Fruit fly (Drosophila melanogaster) whole organism, embryonic: Measurements from ENCODE around the gene Kdm2.

Experiments
- Bteb2 ChIP-seq: fragments of 200-800 bp; sonication (Bioruptor generic); optimal IDR thresholded peaks from 2 replicates; lab custom pipeline; 2016; ENCODE audit warnings: missing biosample characterization, missing genetic modification characterization
- CG10147 ChIP-seq: fragments of 200-800 bp; sonication (Bioruptor generic); optimal IDR thresholded peaks from 2 replicates; lab custom pipeline; 2019; ENCODE audit warnings: missing biosample characterization, mild to moderate bottlenecking, missing genetic modification characterization, moderate library complexity
- CG10654 ChIP-seq: fragments of 200-800 bp; sonication (Bioruptor generic); optimal IDR thresholded peaks from 2 replicates; lab custom pipeline; 2016; ENCODE audit warnings: missing biosample characterization, missing genetic modification characterization
- CG11247 ChIP-seq: fragments of 200-800 bp; sonication (Bioruptor generic); IDR thresholded peaks from 2 replicates; pipeline ENCODE4 v1.3.6; 2022; ENCODE audit warnings: missing biosample characterization, missing genetic modification characterization
- CG11504 ChIP-seq: fragments of 200-800 bp; sonication (Bioruptor generic); optimal IDR thresholded peaks from 3 replicates; lab custom pipeline; 2019; ENCODE audit warnings: missing biosample characterization, mild to moderate bottlenecking, missing genetic modification characterization, moderate library complexity
- CG13775 ChIP-seq: fragments of 200-800 bp; sonication (Bioruptor generic); optimal IDR thresholded peaks from 3 replicates; lab custom pipeline; 2017; ENCODE audit warnings: missing biosample characterization, mild to moderate bottlenecking, missing genetic modification characterization
- CG14441 ChIP-seq: fragments of 200-800 bp; sonication (Bioruptor generic); IDR thresholded peaks from 2 replicates; pipeline ENCODE4 v1.3.6; 2022; ENCODE audit warnings: missing biosample characterization, missing genetic modification characterization
- CG1529 ChIP-seq: fragments of 200-800 bp; sonication (Bioruptor generic); optimal IDR thresholded peaks from 3 replicates; lab custom pipeline; 2018; ENCODE audit warnings: missing biosample characterization, missing genetic modification characterization
- CG1603 ChIP-seq: fragments of 200-800 bp; sonication (Bioruptor generic); optimal IDR thresholded peaks from 2 replicates; lab custom pipeline; 2019; ENCODE audit warnings: missing biosample characterization, mild to moderate bottlenecking, missing genetic modification characterization, moderate library complexity
- CG2199 ChIP-seq: fragments of 200-800 bp; sonication (Bioruptor generic); IDR thresholded peaks from 3 replicates; pipeline ENCODE4 v1.3.6; 2022; ENCODE audit warnings: missing biosample characterization, missing genetic modification characterization
- CG3726 ChIP-seq: fragments of 200-800 bp; sonication (Bioruptor generic); IDR thresholded peaks from 3 replicates; pipeline ENCODE4, ENCODE4 v1.3.6; 2022; ENCODE audit warnings: missing biosample characterization, missing genetic modification characterization
- CG6689 ChIP-seq: fragments of 200-800 bp; sonication (Bioruptor generic); IDR thresholded peaks from 2 replicates; pipeline ENCODE4 v1.3.6; 2022; ENCODE audit warnings: missing biosample characterization, missing genetic modification characterization
- CG6791 ChIP-seq: fragments of 200-800 bp; sonication (Bioruptor generic); IDR thresholded peaks from 3 replicates; pipeline ENCODE4 v1.3.6; 2022; ENCODE audit warnings: missing biosample characterization, missing genetic modification characterization; ENCODE audit not compliant: partially characterized antibody
- CG7372 ChIP-seq: fragments of 200-800 bp; sonication (Bioruptor generic); IDR thresholded peaks from 2 replicates; pipeline ENCODE4 v1.3.6; 2022; ENCODE audit warnings: missing biosample characterization, missing genetic modification characterization
- CG7745 ChIP-seq: fragments of 200-800 bp; sonication (Bioruptor generic); optimal IDR thresholded peaks from 2 replicates; lab custom pipeline; 2018; ENCODE audit warnings: missing biosample characterization, mild to moderate bottlenecking, missing genetic modification characterization, moderate library complexity
- CG9609 ChIP-seq: fragments of 200-800 bp; sonication (Bioruptor generic); optimal IDR thresholded peaks from 3 replicates; lab custom pipeline; 2016; ENCODE audit warnings: missing biosample characterization, missing genetic modification characterization
- CHES-1-like ChIP-seq: fragments of 200-800 bp; sonication (Bioruptor generic); optimal IDR thresholded peaks from 2 replicates; lab custom pipeline; 2016; ENCODE audit warnings: missing biosample characterization, missing genetic modification characterization
- CTCF ChIP-seq: fragments of 200-800 bp; sonication (Bioruptor generic); optimal IDR thresholded peaks from 2 replicates; lab custom pipeline; 2017; ENCODE audit warnings: missing biosample characterization, mild to moderate bottlenecking, missing genetic modification characterization, moderate library complexity
- CkIIα-i1 ChIP-seq: fragments of 200-800 bp; sonication (Bioruptor generic); IDR thresholded peaks from 2 replicates; pipeline ENCODE4 v1.3.6; 2022; ENCODE audit warnings: missing biosample characterization, missing genetic modification characterization
- Doc2 ChIP-seq: fragments of 200-800 bp; sonication (Bioruptor generic); IDR thresholded peaks from 2 replicates; pipeline ENCODE4 v1.3.6; 2022; ENCODE audit warnings: missing biosample characterization, missing genetic modification characterization
- Dref ChIP-seq: fragments of 200-800 bp; sonication (Bioruptor generic); IDR thresholded peaks from 2 replicates; pipeline ENCODE4 v1.3.6; 2022; ENCODE audit warnings: missing biosample characterization, missing genetic modification characterization
- E2f2 ChIP-seq: fragments of 200-800 bp; sonication (Bioruptor generic); IDR thresholded peaks from 2 replicates; pipeline ENCODE4 v1.3.6; 2022; ENCODE audit warnings: missing biosample characterization, missing genetic modification characterization
- Fer1 ChIP-seq: fragments of 200-800 bp; sonication (Bioruptor generic); optimal IDR thresholded peaks from 2 replicates; lab custom pipeline; 2017; ENCODE audit warnings: missing biosample characterization, mild to moderate bottlenecking, missing genetic modification characterization
- GATAe ChIP-seq: fragments of 200-800 bp; sonication (Bioruptor generic); conservative IDR thresholded peaks from 2 replicates; pipeline ENCODE4 v1.3.6; 2022; ENCODE audit warnings: missing biosample characterization, missing genetic modification characterization
- Gug ChIP-seq: fragments of 200-800 bp; sonication (Bioruptor generic); IDR thresholded peaks from 4 replicates; pipeline ENCODE4 v1.3.6; 2022; ENCODE audit warnings: missing biosample characterization, missing genetic modification characterization
- HLH4C ChIP-seq: fragments of 200-800 bp; sonication (Bioruptor generic); IDR thresholded peaks from 3 replicates; pipeline ENCODE4 v1.3.6; 2022; ENCODE audit warnings: missing biosample characterization, missing genetic modification characterization; ENCODE audit not compliant: partially characterized antibody
- Hr78 ChIP-seq, 2 experiments: fragments of 200-800 bp in 1 of 2; fragments of >200 bp in 1 of 2; sonication (Bioruptor generic) in 1 of 2; optimal IDR thresholded peaks; 2 replicates each; lab custom pipeline; 2017 to 2019; ENCODE audit warnings: missing biosample characterization in 2 of 2, missing genetic modification characterization in 2 of 2, mild to moderate bottlenecking in 1 of 2, moderate library complexity in 1 of 2
- NC2β ChIP-seq: fragments of 200-800 bp; sonication (Bioruptor generic); optimal IDR thresholded peaks from 2 replicates; lab custom pipeline; 2016; ENCODE audit warnings: missing biosample characterization, missing genetic modification characterization
- NFAT ChIP-seq: fragments of 200-800 bp; sonication (Bioruptor generic); IDR thresholded peaks from 2 replicates; pipeline ENCODE4 v1.3.6; 2022; ENCODE audit warnings: missing biosample characterization, missing genetic modification characterization
- Trl ChIP-seq, 3 experiments: fragments of >200 bp in 2 of 3; fragments of 200-800 bp in 1 of 3; sonication (Bioruptor generic) in 1 of 3; optimal IDR thresholded peaks; 2 replicates in 1 of 3; 3 replicates in 2 of 3; lab custom pipeline; 2016 to 2017; ENCODE audit warnings: missing biosample characterization in 1 of 3, missing genetic modification characterization in 1 of 3
- Usf ChIP-seq: fragments of 200-800 bp; sonication (Bioruptor generic); optimal IDR thresholded peaks from 2 replicates; lab custom pipeline; 2017; ENCODE audit warnings: missing genotype, missing biosample characterization, missing genetic modification characterization
- ac ChIP-seq: fragments of 200-800 bp; sonication (Bioruptor generic); optimal IDR thresholded peaks from 3 replicates; lab custom pipeline; 2017; ENCODE audit warnings: missing biosample characterization, mild to moderate bottlenecking, missing genetic modification characterization
- ap ChIP-seq: fragments of 200-800 bp; sonication (Bioruptor generic); IDR thresholded peaks from 2 replicates; pipeline ENCODE4 v1.3.6; 2022; ENCODE audit warnings: missing biosample characterization, missing genetic modification characterization
- az2 ChIP-seq: fragments of 200-800 bp; sonication (Bioruptor generic); optimal IDR thresholded peaks from 3 replicates; lab custom pipeline; 2016; ENCODE audit warnings: missing biosample characterization, missing genetic modification characterization
- br ChIP-seq: fragments of >200 bp; optimal IDR thresholded peaks from 2 replicates; lab custom pipeline; 2017
- caup ChIP-seq: fragments of 200-800 bp; sonication (Bioruptor generic); optimal IDR thresholded peaks from 3 replicates; lab custom pipeline; 2017; ENCODE audit warnings: missing biosample characterization, mild to moderate bottlenecking, missing genetic modification characterization, moderate library complexity; ENCODE audit not compliant: severe bottlenecking
- corto ChIP-seq: fragments of 200-800 bp; sonication (Bioruptor generic); optimal IDR thresholded peaks from 2 replicates; lab custom pipeline; 2016; ENCODE audit warnings: missing biosample characterization, mild to moderate bottlenecking, missing genetic modification characterization, moderate library complexity
- gce ChIP-seq: fragments of 200-800 bp; sonication (Bioruptor generic); IDR thresholded peaks from 3 replicates; pipeline ENCODE4 v1.3.6; 2022; ENCODE audit warnings: missing biosample characterization, missing genetic modification characterization
- hbn ChIP-seq: fragments of 200-800 bp; sonication (Bioruptor generic); IDR thresholded peaks from 2 replicates; pipeline ENCODE4 v1.3.6; 2022; ENCODE audit warnings: missing biosample characterization, missing genetic modification characterization; ENCODE audit not compliant: partially characterized antibody
- inv ChIP-seq: fragments of 200-800 bp; sonication (Bioruptor generic); IDR thresholded peaks from 2 replicates; pipeline ENCODE4 v1.3.6; 2022; ENCODE audit warnings: missing biosample characterization, missing genetic modification characterization; ENCODE audit not compliant: partially characterized antibody
- kni ChIP-seq: fragments of 200-800 bp; sonication (Bioruptor generic); optimal IDR thresholded peaks from 3 replicates; lab custom pipeline; 2017; ENCODE audit warnings: mild to moderate bottlenecking, missing biosample characterization, missing genetic modification reagents, missing genetic modification characterization
- mld ChIP-seq: fragments of 200-800 bp; sonication (Bioruptor generic); IDR thresholded peaks from 3 replicates; pipeline ENCODE4 v1.3.6; 2022; ENCODE audit warnings: missing biosample characterization, missing genetic modification characterization; ENCODE audit not compliant: partially characterized antibody
- odd ChIP-seq: fragments of 200-800 bp; sonication (Bioruptor generic); optimal IDR thresholded peaks from 2 replicates; lab custom pipeline; 2017; ENCODE audit warnings: missing biosample characterization, mild to moderate bottlenecking, missing genetic modification characterization
- pros ChIP-seq: fragments of 200-800 bp; sonication (Bioruptor generic); optimal IDR thresholded peaks from 3 replicates; lab custom pipeline; 2019; ENCODE audit warnings: missing biosample characterization, mild to moderate bottlenecking, missing genetic modification characterization, moderate library complexity
- run ChIP-seq: fragments of 200-800 bp; sonication (Bioruptor generic); optimal IDR thresholded peaks from 3 replicates; lab custom pipeline; 2018; ENCODE audit warnings: missing biosample characterization, mild to moderate bottlenecking, missing genetic modification characterization
- slbo ChIP-seq: fragments of 200-800 bp; sonication (Bioruptor generic); IDR thresholded peaks from 2 replicates; pipeline ENCODE4 v1.3.6; 2022; ENCODE audit warnings: missing biosample characterization, missing genetic modification characterization
- tll ChIP-seq, 2 experiments: fragments of 200-800 bp in 1 of 2; fragments of >200 bp in 1 of 2; sonication (Bioruptor generic) in 1 of 2; optimal IDR thresholded peaks; 2 replicates each; lab custom pipeline; 2017 to 2019; ENCODE audit warnings: missing biosample characterization in 2 of 2, missing genetic modification characterization in 2 of 2, mild to moderate bottlenecking in 1 of 2, moderate library complexity in 1 of 2
- vvl ChIP-seq: fragments of 200-800 bp; sonication (Bioruptor generic); IDR thresholded peaks from 2 replicates; pipeline ENCODE4 v1.3.6; 2022; ENCODE audit warnings: missing biosample characterization, missing genetic modification characterization

The Kdm2 gene

DNA sequence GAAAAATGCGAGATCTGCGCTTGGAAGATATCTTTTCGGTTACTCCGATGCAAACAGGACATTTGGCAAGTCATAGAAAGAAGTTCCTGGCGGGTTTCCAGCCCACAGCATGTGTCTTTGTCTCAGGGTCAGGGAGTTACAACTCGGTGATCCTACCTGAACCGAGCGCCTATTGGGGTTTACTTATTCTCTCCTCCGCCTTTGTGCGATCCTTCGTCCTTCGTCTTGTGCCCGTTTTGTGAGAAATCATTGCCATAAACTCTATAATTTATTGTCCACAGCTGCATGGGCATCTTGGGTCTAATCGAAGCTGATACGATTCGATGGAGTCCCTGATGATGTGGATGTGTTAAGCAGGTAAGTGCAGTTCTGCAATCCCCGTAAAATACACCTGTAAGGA lies 14.3 kb upstream of the Kdm2 start:
- TF ChIP-seq CG2199 (GFP tag; lab: Robert Waterston, UW) (0 out of 3 replicates have a peak, but pooled peaks have one; percentile 14), Doc2 (no peak), ac (GFP tag; lab: Kevin White, UChicago) (peak; percentile 50), tll (GFP tag; optimal IDR thresholded peaks at IDR 0.05; lab: Kevin White, UChicago) (peak in 1 of 2 experiments; percentile 27), CG11247 (GFP tag; lab: Robert Waterston, UW) (no peak), pros (GFP tag; lab: Kevin White, UChicago) (peak; percentile 93), kni (GFP tag; lab: Kevin White, UChicago) (peak; percentile 2)

DNA sequence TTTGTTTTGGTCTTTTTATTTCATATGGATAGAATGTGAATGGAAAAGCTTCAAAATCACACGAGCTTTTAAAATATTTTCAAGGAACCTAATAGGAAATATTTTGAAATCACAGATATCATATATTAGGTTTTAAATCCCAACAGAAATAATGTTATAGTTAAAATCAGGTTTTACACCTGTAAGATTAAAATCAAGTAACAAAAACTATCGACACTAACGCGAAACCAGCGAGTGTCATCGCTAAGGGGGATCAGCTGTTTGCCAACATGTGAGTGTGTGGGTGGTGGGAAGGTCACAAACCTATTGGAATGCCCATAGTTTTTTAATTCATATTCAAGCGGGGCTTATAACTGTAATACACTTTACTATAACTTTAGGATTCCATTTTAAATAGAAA lies 13.6 kb upstream of the Kdm2 start, which contains the start of gene hyx:
Gene hyx, plus strand, starts transcription at position 109 of the 400 bp plus-strand sequence.
- TF ChIP-seq Bteb2, result peak; percentile 41
- TF ChIP-seq CG13775 (GFP tag; lab: Kevin White, UChicago), result peak; percentile 34
- TF ChIP-seq CkIIα-i1 (GFP tag; lab: Robert Waterston, UW), result no peak
- TF ChIP-seq Usf (GFP tag; lab: Kevin White, UChicago), result no peak
- TF ChIP-seq Fer1 (GFP tag; lab: Kevin White, UChicago), result peak; percentile 61
- peak; percentile 55 for TF ChIP-seq CHES-1-like (GFP tag; lab: Kevin White, UChicago)
- peak; percentile 42 for TF ChIP-seq Dref (GFP tag; lab: Robert Waterston, UW)
- no peak for TF ChIP-seq CG1529 (GFP tag; lab: Kevin White, UChicago)
- peak in 1 of 2 experiments; percentile 88 for TF ChIP-seq Hr78 (GFP tag; optimal IDR thresholded peaks at IDR 0.05; lab: Kevin White, UChicago)
- TF ChIP-seq caup, result peak; percentile 29
- peak; percentile 58; the same call in 1 of the 2 replicates for TF ChIP-seq NFAT
- TF ChIP-seq GATAe (GFP tag; lab: Robert Waterston, UW), result no peak
- TF ChIP-seq NC2β (GFP tag; lab: Kevin White, UChicago), result peak; percentile 17
- peak; percentile 8 for TF ChIP-seq CG9609
- no peak for TF ChIP-seq CG7745 (tag; lab: Kevin White, UChicago)
- no peak for TF ChIP-seq corto (GFP tag; lab: Kevin White, UChicago)
- 0 out of 2 replicates have a peak, but pooled peaks have one; percentile 29 for TF ChIP-seq CG14441 (GFP tag; lab: Robert Waterston, UW)
- no peak for TF ChIP-seq E2f2 (GFP tag; lab: Robert Waterston, UW)
- peak; percentile 79 for TF ChIP-seq CG6791 (GFP tag; lab: Robert Waterston, UW)
- no peak for TF ChIP-seq CG7372 (GFP tag; lab: Robert Waterston, UW)
- no peak for TF ChIP-seq run (tag; lab: Kevin White, UChicago)
- TF ChIP-seq br (lab: Kevin White, UChicago), result no peak
- TF ChIP-seq inv (GFP tag; lab: Robert Waterston, UW), result peak; percentile 60
- peak; percentile 49 for TF ChIP-seq az2 (GFP tag; lab: Kevin White, UChicago)
- TF ChIP-seq ap, result no peak
- peak; percentile 34; the same call in 1 of the 4 replicates for TF ChIP-seq Gug (GFP tag; lab: Robert Waterston, UW)
- peak; percentile 65; the same call in 2 of the 3 replicates for TF ChIP-seq HLH4C (GFP tag; lab: Robert Waterston, UW)
- no peak for TF ChIP-seq gce (GFP tag; lab: Robert Waterston, UW)
- TF ChIP-seq slbo (GFP tag; lab: Robert Waterston, UW), result peak; percentile 62; the same call in 1 of the 2 replicates
- no peak for TF ChIP-seq CG11504
- TF ChIP-seq CG1603 (tag; lab: Kevin White, UChicago), result peak; percentile 62
- TF ChIP-seq hbn (GFP tag; lab: Robert Waterston, UW), result peak; percentile 84
- TF ChIP-seq CG10654 (GFP tag; lab: Kevin White, UChicago), result no peak
- no peak for TF ChIP-seq Trl (optimal IDR thresholded peaks at IDR 0.05; lab: Kevin White, UChicago)
- peak; percentile 41 for TF ChIP-seq Trl (GFP tag; optimal IDR thresholded peaks at IDR 0.05; lab: Kevin White, UChicago)
- TF ChIP-seq CTCF (GFP tag; lab: Kevin White, UChicago), result no peak
- TF ChIP-seq CG2199 (GFP tag; lab: Robert Waterston, UW), result 0 out of 3 replicates have a peak, but pooled peaks have one; percentile 24
- TF ChIP-seq CG10147 (GFP tag; lab: Kevin White, UChicago), result peak; percentile 20
- no peak for TF ChIP-seq CG6689 (GFP tag; lab: Robert Waterston, UW)
- no peak for TF ChIP-seq CG3726
- peak; percentile 20 for TF ChIP-seq odd
- TF ChIP-seq mld (GFP tag; lab: Robert Waterston, UW), result 0 out of 3 replicates have a peak, but pooled peaks have one; percentile 18
- peak; percentile 58; the same call in 1 of the 2 replicates for TF ChIP-seq vvl
